Worm (Caenorhabditis elegans) whole organism, L4/young adult: ENCODE measurements around the gene Y67D8C.7.

Experiments used
- W03F9.2 ChIP-seq: fragments of 150-350 bp; optimal IDR thresholded peaks from 2 replicates; lab custom pipeline; 2014; ENCODE audit warnings: missing biosample characterization, missing genetic modification characterization
- dao-5 ChIP-seq: sonication (generic microtip); optimal IDR thresholded peaks from 2 replicates; lab custom pipeline; 2016; ENCODE audit warnings: missing genotype, missing genetic modification characterization, moderate library complexity, missing compliant biosample characterization
- him-1 ChIP-seq: sonication (generic microtip); optimal IDR thresholded peaks from 2 replicates; lab custom pipeline; 2016; ENCODE audit warnings: missing genotype, missing genetic modification reagents, missing genetic modification characterization, missing compliant biosample characterization

The Y67D8C.7 gene

DNA sequence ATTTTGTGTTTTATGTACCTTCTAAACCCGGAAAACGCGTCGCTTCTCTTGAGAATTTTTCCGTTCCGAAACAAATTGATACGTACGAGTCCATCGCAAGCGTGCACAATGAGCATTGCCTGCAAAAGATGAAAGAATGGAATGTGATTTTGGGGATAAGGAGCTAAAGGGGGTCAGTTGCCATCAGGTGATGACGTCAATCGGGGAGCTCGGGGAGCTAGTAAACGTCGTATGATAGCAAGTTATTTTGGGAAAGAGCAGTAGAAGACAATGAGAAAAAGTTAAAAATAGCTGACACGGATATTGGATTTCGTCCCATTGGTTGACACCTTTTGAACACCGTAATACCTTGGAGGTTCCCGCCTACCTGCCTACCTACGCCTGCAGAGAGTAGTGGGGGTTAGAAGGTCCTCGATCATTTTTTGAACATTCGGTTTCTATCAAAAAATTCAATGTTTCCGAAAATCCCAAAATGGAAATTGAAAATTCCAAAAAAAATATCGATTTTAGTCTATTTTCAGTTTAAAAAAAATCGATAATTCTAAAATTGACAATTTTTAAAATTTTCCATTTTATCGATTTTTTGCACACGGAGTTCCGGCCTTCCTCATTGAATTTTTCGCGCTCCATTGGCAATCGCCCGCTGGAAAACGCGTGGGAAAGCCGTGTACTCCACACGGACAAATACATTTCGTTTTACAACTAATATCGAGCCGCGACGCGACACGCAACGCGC lies 40.7 kb downstream of the Y67D8C.7 start:
- no peak for TF ChIP-seq dao-5 (tag; lab: Kevin White, UChicago)
- no peak for TF ChIP-seq W03F9.2

ce11 chrIV:3019438-3019837 lies 47.3 kb downstream of the Y67D8C.7 start, which contains the start of gene lin-22:
lin-22 (plus strand) TSS chrIV:3019738.
- TF ChIP-seq dao-5 (tag; lab: Kevin White, UChicago) (no peak), W03F9.2 (no peak), him-1 (no peak)

- TF ChIP-seq him-1 (no peak), dao-5 (tag; lab: Kevin White, UChicago) (no peak), W03F9.2 (no peak)
Observed at ce11 chrIV:3018588-3018987, 48.1 kb downstream of the Y67D8C.7 start.

DNA sequence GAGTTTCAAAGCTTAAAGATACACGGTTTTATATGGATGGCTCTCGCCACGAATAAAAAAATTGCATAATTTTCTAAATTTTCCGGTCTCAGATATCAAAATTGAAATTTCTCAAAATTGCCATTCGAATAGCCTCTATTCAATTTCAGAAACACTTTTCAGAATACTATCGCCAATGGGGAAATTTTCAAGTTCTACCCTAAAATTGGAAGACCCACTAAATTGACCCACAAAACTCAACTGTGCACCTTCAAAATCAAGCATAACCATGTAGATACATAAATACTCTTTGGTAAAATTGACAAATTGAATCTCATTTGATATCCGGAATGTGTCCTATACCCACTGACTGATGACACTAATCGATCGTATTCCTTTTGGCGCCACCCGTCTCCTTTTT lies 50.5 kb downstream of the Y67D8C.7 start:
- TF ChIP-seq W03F9.2 (no peak), dao-5 (tag; lab: Kevin White, UChicago) (no peak), him-1 (no peak)
